Fruit fly (Drosophila melanogaster) S2 (cell line): ENCODE measurements around the gene Tsr1.

Experiments
- CG8478 ChIP-seq: fragments of >200 bp; optimal IDR thresholded peaks from 2 replicates; lab custom pipeline; 2018
- CTCF ChIP-seq, 2 experiments: fragments of >200 bp; optimal IDR thresholded peaks; 2 replicates each; lab custom pipeline; 2018

dm6 chr3L:21371230-21371629 lies 36.2 kb downstream of the Tsr1 start:
- TF ChIP-seq CTCF (optimal IDR thresholded peaks at IDR 0.05; lab: Kevin White, UChicago) (no peak), CG8478 (lab: Kevin White, UChicago) (no peak)
